Fruit fly (Drosophila melanogaster) whole organism, embryonic: ENCODE results near the gene CG32440.

Experiments used
- Bgb ChIP-seq: fragments of 200-800 bp; sonication (Bioruptor generic); IDR thresholded peaks from 2 replicates; pipeline ENCODE4 v1.3.6; 2022; ENCODE audit warnings: missing biosample characterization, missing genetic modification characterization; ENCODE audit not compliant: partially characterized antibody
- CG11560 ChIP-seq: fragments of 200-800 bp; sonication (Bioruptor generic); IDR thresholded peaks from 3 replicates; pipeline ENCODE4 v1.3.6; 2022; ENCODE audit warnings: missing biosample characterization, missing genetic modification characterization
- CG12219 ChIP-seq: fragments of 200-800 bp; sonication (Bioruptor generic); optimal IDR thresholded peaks from 3 replicates; lab custom pipeline; 2018; ENCODE audit warnings: missing biosample characterization, mild to moderate bottlenecking, missing genetic modification characterization
- CG12299 ChIP-seq: fragments of 200-800 bp; sonication (Bioruptor generic); optimal IDR thresholded peaks from 2 replicates; lab custom pipeline; 2018; ENCODE audit warnings: missing biosample characterization, mild to moderate bottlenecking, missing genetic modification characterization
- CG12391 ChIP-seq: fragments of 200-800 bp; sonication (Bioruptor generic); optimal IDR thresholded peaks from 3 replicates; lab custom pipeline; 2018; ENCODE audit warnings: missing biosample characterization, mild to moderate bottlenecking, missing genetic modification characterization, moderate library complexity
- CG14050 ChIP-seq: fragments of 200-800 bp; sonication (Bioruptor generic); IDR thresholded peaks from 3 replicates; pipeline ENCODE4 v1.3.6; 2022; ENCODE audit warnings: missing biosample characterization, missing genetic modification characterization
- CG15073 ChIP-seq: fragments of 200-800 bp; sonication (Bioruptor generic); optimal IDR thresholded peaks from 2 replicates; lab custom pipeline; 2016; ENCODE audit warnings: missing biosample characterization, missing genetic modification characterization
- CG15479 ChIP-seq: fragments of 200-800 bp; sonication (Bioruptor generic); optimal IDR thresholded peaks from 3 replicates; lab custom pipeline; 2019; ENCODE audit warnings: missing biosample characterization, mild to moderate bottlenecking, missing genetic modification characterization, moderate library complexity
- CG17385 ChIP-seq: fragments of 200-800 bp; sonication (Bioruptor generic); optimal IDR thresholded peaks from 3 replicates; lab custom pipeline; 2018; ENCODE audit warnings: missing biosample characterization, mild to moderate bottlenecking, missing genetic modification characterization
- CG17568 ChIP-seq: fragments of 200-800 bp; sonication (Bioruptor generic); optimal IDR thresholded peaks from 2 replicates; lab custom pipeline; 2018; ENCODE audit warnings: missing biosample characterization, mild to moderate bottlenecking, missing genetic modification characterization, moderate library complexity
- CG17612 ChIP-seq: fragments of 200-800 bp; sonication (Bioruptor generic); IDR thresholded peaks from 2 replicates; pipeline ENCODE4 v1.3.6; 2022; ENCODE audit warnings: missing biosample characterization, missing genetic modification characterization
- CG2712 ChIP-seq: fragments of 200-800 bp; optimal IDR thresholded peaks from 3 replicates; lab custom pipeline; 2019; ENCODE audit warnings: missing biosample characterization, mild to moderate bottlenecking, missing genetic modification characterization, moderate library complexity
- CG4820 ChIP-seq: fragments of 200-800 bp; sonication (Bioruptor generic); optimal IDR thresholded peaks from 3 replicates; lab custom pipeline; 2016; ENCODE audit warnings: missing biosample characterization, missing genetic modification characterization
- CG7372 ChIP-seq: fragments of 200-800 bp; sonication (Bioruptor generic); IDR thresholded peaks from 2 replicates; pipeline ENCODE4 v1.3.6; 2022; ENCODE audit warnings: missing biosample characterization, missing genetic modification characterization
- CG8089 ChIP-seq: fragments of 200-800 bp; sonication (Bioruptor generic); optimal IDR thresholded peaks from 3 replicates; lab custom pipeline; 2016; ENCODE audit warnings: missing biosample characterization, missing genetic modification characterization
- CTCF ChIP-seq: fragments of 200-800 bp; sonication (Bioruptor generic); optimal IDR thresholded peaks from 2 replicates; lab custom pipeline; 2017; ENCODE audit warnings: missing biosample characterization, mild to moderate bottlenecking, missing genetic modification characterization, moderate library complexity
- Dip3 ChIP-seq: fragments of 200-800 bp; sonication (Bioruptor generic); optimal IDR thresholded peaks from 3 replicates; lab custom pipeline; 2016; ENCODE audit warnings: missing biosample characterization, missing genetic modification characterization
- Elba2 ChIP-seq: fragments of 200-800 bp; sonication (Bioruptor generic); optimal IDR thresholded peaks from 3 replicates; lab custom pipeline; 2016; ENCODE audit warnings: missing biosample characterization, missing genetic modification characterization
- GATAe ChIP-seq: fragments of 200-800 bp; sonication (Bioruptor generic); conservative IDR thresholded peaks from 2 replicates; pipeline ENCODE4 v1.3.6; 2022; ENCODE audit warnings: missing biosample characterization, missing genetic modification characterization
- HLH3B ChIP-seq: fragments of 200-800 bp; sonication (Bioruptor generic); IDR thresholded peaks from 2 replicates; pipeline ENCODE4 v1.3.6; 2022; ENCODE audit warnings: missing biosample characterization, missing genetic modification characterization
- Hr3 ChIP-seq: fragments of 200-800 bp; sonication (Bioruptor generic); optimal IDR thresholded peaks from 3 replicates; lab custom pipeline; 2016; ENCODE audit warnings: missing biosample characterization, missing genetic modification characterization
- Med ChIP-seq: fragments of 200-800 bp; sonication (Bioruptor generic); peaks from one replicate; lab custom pipeline; 2016; ENCODE audit warnings: missing biosample characterization, missing genetic modification characterization, mild to moderate bottlenecking, inconsistent platforms, moderate library complexity
- PHDP ChIP-seq: fragments of 200-800 bp; sonication (Bioruptor generic); optimal IDR thresholded peaks from 3 replicates; lab custom pipeline; 2018; ENCODE audit warnings: missing biosample characterization, mild to moderate bottlenecking, missing genetic modification characterization, moderate library complexity
- Sin3A ChIP-seq: fragments of >200 bp; optimal IDR thresholded peaks from 2 replicates; lab custom pipeline; 2018
- Sox102F ChIP-seq: fragments of 200-800 bp; sonication (Bioruptor generic); optimal IDR thresholded peaks from 2 replicates; lab custom pipeline; 2018; ENCODE audit warnings: missing biosample characterization, mild to moderate bottlenecking, missing genetic modification characterization, moderate library complexity
- Spps ChIP-seq: fragments of 200-800 bp; sonication (Bioruptor generic); optimal IDR thresholded peaks from 2 replicates; lab custom pipeline; 2018; ENCODE audit warnings: missing biosample characterization, mild to moderate bottlenecking, missing genetic modification characterization
- Sry-β ChIP-seq: fragments of 200-800 bp; sonication (Bioruptor generic); optimal IDR thresholded peaks from 2 replicates; lab custom pipeline; 2018; ENCODE audit warnings: missing biosample characterization, mild to moderate bottlenecking, missing genetic modification characterization, moderate library complexity
- TFAM ChIP-seq: fragments of 200-800 bp; sonication (Bioruptor generic); optimal IDR thresholded peaks from 2 replicates; lab custom pipeline; 2017; ENCODE audit warnings: missing biosample characterization, missing genetic modification characterization, inconsistent platforms
- Trl ChIP-seq, 3 experiments: fragments of >200 bp in 2 of 3; fragments of 200-800 bp in 1 of 3; sonication (Bioruptor generic) in 1 of 3; optimal IDR thresholded peaks; 2 replicates in 1 of 3; 3 replicates in 2 of 3; lab custom pipeline; 2016 to 2017; ENCODE audit warnings: missing biosample characterization in 1 of 3, missing genetic modification characterization in 1 of 3
- ac ChIP-seq: fragments of 200-800 bp; sonication (Bioruptor generic); optimal IDR thresholded peaks from 3 replicates; lab custom pipeline; 2017; ENCODE audit warnings: missing biosample characterization, mild to moderate bottlenecking, missing genetic modification characterization
- ash1 ChIP-seq: fragments of 200-800 bp; sonication (Bioruptor generic); optimal IDR thresholded peaks from 2 replicates; lab custom pipeline; 2018; ENCODE audit warnings: missing biosample characterization, mild to moderate bottlenecking, missing genetic modification characterization
- az2 ChIP-seq: fragments of 200-800 bp; sonication (Bioruptor generic); optimal IDR thresholded peaks from 3 replicates; lab custom pipeline; 2016; ENCODE audit warnings: missing biosample characterization, missing genetic modification characterization
- chm ChIP-seq: fragments of 200-800 bp; sonication (Bioruptor generic); IDR thresholded peaks from 2 replicates; pipeline ENCODE4 v1.3.6; 2022; ENCODE audit warnings: missing biosample characterization, missing genetic modification characterization
- corto ChIP-seq: fragments of 200-800 bp; sonication (Bioruptor generic); optimal IDR thresholded peaks from 2 replicates; lab custom pipeline; 2016; ENCODE audit warnings: missing biosample characterization, mild to moderate bottlenecking, missing genetic modification characterization, moderate library complexity
- croc ChIP-seq: fragments of 200-800 bp; sonication (Bioruptor generic); conservative IDR thresholded peaks from 3 replicates; pipeline ENCODE4 v1.3.6; 2022; ENCODE audit warnings: missing biosample characterization, missing genetic modification characterization
- ems ChIP-seq: fragments of 200-800 bp; sonication (Bioruptor generic); optimal IDR thresholded peaks from 3 replicates; lab custom pipeline; 2016; ENCODE audit warnings: missing biosample characterization, missing genetic modification characterization
- gcm2 ChIP-seq: fragments of 200-800 bp; sonication (Bioruptor generic); optimal IDR thresholded peaks from 2 replicates; lab custom pipeline; 2016; ENCODE audit warnings: missing biosample characterization, missing genetic modification characterization
- kni ChIP-seq: fragments of 200-800 bp; sonication (Bioruptor generic); optimal IDR thresholded peaks from 3 replicates; lab custom pipeline; 2017; ENCODE audit warnings: mild to moderate bottlenecking, missing biosample characterization, missing genetic modification reagents, missing genetic modification characterization
- knrl ChIP-seq: fragments of 200-800 bp; sonication (Bioruptor generic); IDR thresholded peaks from 3 replicates; pipeline ENCODE4 v1.3.6; 2022; ENCODE audit warnings: missing biosample characterization, missing genetic modification characterization; ENCODE audit not compliant: partially characterized antibody
- nerfin-1 ChIP-seq: fragments of 200-800 bp; sonication (Bioruptor generic); optimal IDR thresholded peaks from 3 replicates; lab custom pipeline; 2019; ENCODE audit warnings: missing biosample characterization, mild to moderate bottlenecking, missing genetic modification characterization, moderate library complexity
- onecut ChIP-seq: fragments of 200-800 bp; sonication (Bioruptor generic); IDR thresholded peaks from 2 replicates; pipeline ENCODE4 v1.3.6; 2022; ENCODE audit warnings: missing biosample characterization, missing genetic modification characterization
- org-1 ChIP-seq: fragments of 200-800 bp; sonication (Bioruptor generic); optimal IDR thresholded peaks from 2 replicates; lab custom pipeline; 2017; ENCODE audit warnings: missing biosample characterization, missing genetic modification characterization
- pb ChIP-seq: fragments of 200-800 bp; sonication (Bioruptor generic); optimal IDR thresholded peaks from 3 replicates; lab custom pipeline; 2016; ENCODE audit warnings: missing biosample characterization, missing genetic modification characterization
- ranshi ChIP-seq: fragments of 200-800 bp; sonication (Bioruptor generic); IDR thresholded peaks from 2 replicates; pipeline ENCODE4 v1.3.6; 2022; ENCODE audit warnings: missing biosample characterization, missing genetic modification characterization
- row ChIP-seq: fragments of 200-800 bp; sonication (Bioruptor generic); IDR thresholded peaks from 3 replicates; pipeline ENCODE4 v1.3.6; 2022; ENCODE audit warnings: missing biosample characterization, missing genetic modification characterization
- sr ChIP-seq: fragments of 200-800 bp; sonication (Bioruptor generic); IDR thresholded peaks from 3 replicates; pipeline ENCODE4 v1.3.6; 2022; ENCODE audit warnings: missing biosample characterization, missing genetic modification characterization
- tll ChIP-seq, 2 experiments: fragments of 200-800 bp in 1 of 2; fragments of >200 bp in 1 of 2; sonication (Bioruptor generic) in 1 of 2; optimal IDR thresholded peaks; 2 replicates each; lab custom pipeline; 2017 to 2019; ENCODE audit warnings: missing biosample characterization in 2 of 2, missing genetic modification characterization in 2 of 2, mild to moderate bottlenecking in 1 of 2, moderate library complexity in 1 of 2
- ttk ChIP-seq: fragments of 200-800 bp; sonication (Bioruptor generic); IDR thresholded peaks from 2 replicates; pipeline ENCODE4 v2.1.2; 2022; ENCODE audit warnings: missing biosample characterization, missing genetic modification characterization
- usp ChIP-seq: fragments of >200 bp; optimal IDR thresholded peaks from 2 replicates; lab custom pipeline; 2017; ENCODE audit warnings: missing biosample characterization, missing genetic modification characterization
- wdn ChIP-seq: fragments of 200-800 bp; sonication (Bioruptor generic); IDR thresholded peaks from 2 replicates; pipeline ENCODE4 v1.3.6; 2022; ENCODE audit warnings: missing biosample characterization, missing genetic modification characterization
- wek ChIP-seq: fragments of 200-800 bp; sonication (Bioruptor generic); optimal IDR thresholded peaks from 3 replicates; lab custom pipeline; 2018; ENCODE audit warnings: missing biosample characterization, mild to moderate bottlenecking, missing genetic modification characterization, moderate library complexity

CG32440 gene

dm6 chr3L:21343254-21344083 is 16.5 kb upstream of the CG32440 start, which contains the start of the genes Tbc1d8-9 and CG32436 (continued):
- no peak for TF ChIP-seq CG8089 (GFP tag; lab: Kevin White, UChicago)
- TF ChIP-seq CG12391 (tag; lab: Kevin White, UChicago), result no peak
- TF ChIP-seq CG12299, result no peak
- TF ChIP-seq wek, result no peak
- TF ChIP-seq chm, result no peak
- no peak for TF ChIP-seq usp (GFP tag; lab: Kevin White, UChicago)
- peak; percentile 93 for TF ChIP-seq CG4820 (GFP tag; lab: Kevin White, UChicago)
- TF ChIP-seq CG17612, result no peak
- no peak for TF ChIP-seq sr (GFP tag; lab: Robert Waterston, UW)
- no peak for TF ChIP-seq Spps (tag; lab: Kevin White, UChicago)
- no peak for TF ChIP-seq tll (GFP tag; optimal IDR thresholded peaks at IDR 0.05; lab: Kevin White, UChicago)
- peak; percentile 47; the same call in 1 of the 2 replicates for TF ChIP-seq Bgb (GFP tag; lab: Robert Waterston, UW)
- TF ChIP-seq corto (GFP tag; lab: Kevin White, UChicago), result no peak
- TF ChIP-seq CG14050 (GFP tag; lab: Robert Waterston, UW), result no peak
- no peak for TF ChIP-seq onecut
- TF ChIP-seq Dip3 (GFP tag; lab: Kevin White, UChicago), result no peak
- no peak for TF ChIP-seq CG12219
- TF ChIP-seq az2 (GFP tag; lab: Kevin White, UChicago), result no peak
- TF ChIP-seq CG17568 (GFP tag; lab: Kevin White, UChicago), result no peak
- no peak for TF ChIP-seq ttk (GFP tag; lab: Robert Waterston, UW)
- peak; percentile 22 for TF ChIP-seq Sin3A (lab: Kevin White, UChicago)
- TF ChIP-seq Med (GFP tag; lab: Kevin White, UChicago), result peak; percentile 68
- TF ChIP-seq gcm2 (GFP tag; lab: Kevin White, UChicago), result no peak
- no peak for TF ChIP-seq ash1 (GFP tag; lab: Kevin White, UChicago)
- no peak for TF ChIP-seq CG17385 (GFP tag; lab: Kevin White, UChicago)
- TF ChIP-seq HLH3B (GFP tag; lab: Robert Waterston, UW), result no peak
- no peak for TF ChIP-seq TFAM
- TF ChIP-seq Hr3 (GFP tag; lab: Kevin White, UChicago), result no peak
- no peak for TF ChIP-seq GATAe
- no peak for TF ChIP-seq CG15479 (GFP tag; lab: Kevin White, UChicago)
- peak; percentile 17; the same call in 1 of the 2 replicates for TF ChIP-seq ranshi
- TF ChIP-seq ems (GFP tag; lab: Kevin White, UChicago), result no peak
- no peak for TF ChIP-seq CG7372 (GFP tag; lab: Robert Waterston, UW)
- no peak for TF ChIP-seq org-1 (GFP tag; lab: Kevin White, UChicago)
- no peak for TF ChIP-seq knrl (GFP tag; lab: Robert Waterston, UW)
- TF ChIP-seq CTCF (GFP tag; lab: Kevin White, UChicago), result peak; percentile 15
- TF ChIP-seq CG2712 (tag; lab: Kevin White, UChicago), result peak; percentile 100
- TF ChIP-seq croc (GFP tag; lab: Robert Waterston, UW), result no peak
- no peak for TF ChIP-seq Sox102F
- no peak for TF ChIP-seq kni (GFP tag; lab: Kevin White, UChicago)
- TF ChIP-seq CG15073 (GFP tag; lab: Kevin White, UChicago), result no peak
- TF ChIP-seq PHDP (tag; lab: Kevin White, UChicago), result no peak
- peak; percentile 84 for TF ChIP-seq nerfin-1 (tag; lab: Kevin White, UChicago)
- no peak for TF ChIP-seq Sry-β
- TF ChIP-seq Trl (optimal IDR thresholded peaks at IDR 0.05; lab: Kevin White, UChicago), result no peak
- no peak for TF ChIP-seq Trl (GFP tag; optimal IDR thresholded peaks at IDR 0.05; lab: Kevin White, UChicago)
- TF ChIP-seq row (GFP tag; lab: Robert Waterston, UW), result peak; percentile 41; the same call in 1 of the 3 replicates
- no peak for TF ChIP-seq pb
- TF ChIP-seq CG11560 (tag; lab: Robert Waterston, UW), result no peak
- TF ChIP-seq wdn (GFP tag; lab: Robert Waterston, UW), result no peak
- no peak for TF ChIP-seq ac
- TF ChIP-seq Elba2, result no peak
